Fruit fly (Drosophila melanogaster): Measurements from ENCODE around the gene CG9515.

Gene CG9515

dm6 chr2L:8959001-8959461, 16.0 kb upstream of the CG9515 start, which contains the start of gene CG31886 (continued):
- no peak for TF ChIP-seq HLHmδ (GFP tag; optimal IDR thresholded peaks at IDR 0.05)
- peak; percentile 16 for TF ChIP-seq CG15696 (tag; optimal IDR thresholded peaks at IDR 0.05)
- TF ChIP-seq CG13424 (tag; optimal IDR thresholded peaks at IDR 0.05), result no peak
- TF ChIP-seq D19A (tag; optimal IDR thresholded peaks at IDR 0.05), result no peak
- no peak for TF ChIP-seq Bgb (GFP tag; IDR thresholded peaks at IDR 0.05; ENCODE audit: partially characterized antibody)
- TF ChIP-seq gt (GFP tag; IDR thresholded peaks at IDR 0.05), result no peak
- TF ChIP-seq CG16779 (GFP tag; IDR thresholded peaks at IDR 0.05), result no peak
- no peak for TF ChIP-seq CG17829 (tag; optimal IDR thresholded peaks at IDR 0.05)
- no peak for TF ChIP-seq tup (GFP tag; optimal IDR thresholded peaks at IDR 0.05)
- TF ChIP-seq Dref (GFP tag; IDR thresholded peaks at IDR 0.05), result no peak
- TF ChIP-seq NfI (GFP tag; optimal IDR thresholded peaks at IDR 0.05), result no peak
- TF ChIP-seq CG10267 (tag; optimal IDR thresholded peaks at IDR 0.05), result peak; percentile 3
- TF ChIP-seq CG15479 (GFP tag; optimal IDR thresholded peaks at IDR 0.05), result no peak
- peak; percentile 13 for TF ChIP-seq Hmr (GFP tag; optimal IDR thresholded peaks at IDR 0.05)
- no peak for TF ChIP-seq Dll (GFP tag; IDR thresholded peaks at IDR 0.05; ENCODE audit: partially characterized antibody)
- TF ChIP-seq lmd (GFP tag; IDR thresholded peaks at IDR 0.05), result peak; percentile 31; the same call in 1 of the 2 replicates
- peak; percentile 7 for TF ChIP-seq Oli (tag; optimal IDR thresholded peaks at IDR 0.05)
- no peak for TF ChIP-seq CG34422 (GFP tag; IDR thresholded peaks at IDR 0.05)
- TF ChIP-seq vvl (GFP tag; IDR thresholded peaks at IDR 0.05), result no peak; the same call in 1 of the 2 replicates
- peak; percentile 58; the same call in 2 of the 3 replicates for TF ChIP-seq zfh1 (GFP tag; IDR thresholded peaks at IDR 0.05)
- TF ChIP-seq CG11504 (tag; optimal IDR thresholded peaks at IDR 0.05), result no peak
- TF ChIP-seq Dek (tag; optimal IDR thresholded peaks at IDR 0.05), result peak; percentile 8
- peak; percentile 55 for TF ChIP-seq gem (tag; optimal IDR thresholded peaks at IDR 0.05)
- no peak for TF ChIP-seq HLH4C (GFP tag; IDR thresholded peaks at IDR 0.05; ENCODE audit: partially characterized antibody)
- TF ChIP-seq H15 (GFP tag; IDR thresholded peaks at IDR 0.05), result no peak
- peak; percentile 4 for TF ChIP-seq tin (GFP tag; optimal IDR thresholded peaks at IDR 0.05)
- peak; percentile 61 for TF ChIP-seq CG8388 (GFP tag; optimal IDR thresholded peaks at IDR 0.05)
- no peak; the same call in 1 of the 2 replicates for TF ChIP-seq Atf6 (GFP tag; IDR thresholded peaks at IDR 0.05)
- peak; percentile 21; the same call in 1 of the 2 replicates for TF ChIP-seq MBD-R2 (GFP tag; IDR thresholded peaks at IDR 0.05)
- peak; percentile 15 for TF ChIP-seq BtbVII (GFP tag; optimal IDR thresholded peaks at IDR 0.05)
- TF ChIP-seq CG2678 (tag; optimal IDR thresholded peaks at IDR 0.05), result no peak
- TF ChIP-seq CG2120 (GFP tag; optimal IDR thresholded peaks at IDR 0.05), result peak; percentile 38
- TF ChIP-seq CG10209 (GFP tag; optimal IDR thresholded peaks at IDR 0.05), result peak; percentile 3
- TF ChIP-seq CG12391 (tag; optimal IDR thresholded peaks at IDR 0.05), result peak; percentile 21
- TF ChIP-seq eyg (GFP tag; optimal IDR thresholded peaks at IDR 0.05), result no peak
- TF ChIP-seq fru (optimal IDR thresholded peaks at IDR 0.05), result no peak
- TF ChIP-seq CG12155 (GFP tag; optimal IDR thresholded peaks at IDR 0.05), result no peak
- no peak for TF ChIP-seq CG13123 (GFP tag; optimal IDR thresholded peaks at IDR 0.05)
- TF ChIP-seq mirr (GFP tag; optimal IDR thresholded peaks at IDR 0.05), result peak; percentile 13
- TF ChIP-seq stc (GFP tag; IDR thresholded peaks at IDR 0.05), result 0 out of 2 replicates have a peak, but pooled peaks have one; percentile 52
- TF ChIP-seq CG32532 (GFP tag; IDR thresholded peaks at IDR 0.05), result peak; percentile 43; the same call in 1 of the 2 replicates
- TF ChIP-seq Nf-YC (tag; optimal IDR thresholded peaks at IDR 0.05), result no peak
- peak; percentile 44 for TF ChIP-seq CG14014 (GFP tag; IDR thresholded peaks at IDR 0.05)
- peak; percentile 70 for TF ChIP-seq dmrt11E (tag; optimal IDR thresholded peaks at IDR 0.05)
- no peak for TF ChIP-seq CG14860 (GFP tag; IDR thresholded peaks at IDR 0.05; ENCODE audit: partially characterized antibody)
- no peak for TF ChIP-seq CG13296 (GFP tag; optimal IDR thresholded peaks at IDR 0.05)
- TF ChIP-seq nerfin-2 (GFP tag; IDR thresholded peaks at IDR 0.05; ENCODE audit: partially characterized antibody), result no peak
- no peak for TF ChIP-seq pita (GFP tag; optimal IDR thresholded peaks at IDR 0.05)
- peak; percentile 30 for TF ChIP-seq Meics (GFP tag; optimal IDR thresholded peaks at IDR 0.05)
- TF ChIP-seq sd (tag; optimal IDR thresholded peaks at IDR 0.05), result no peak
